Worm (Caenorhabditis elegans): Measurements from ENCODE around the gene W08F4.7.
"Not testable (repeated sequence)": the region's sequence is repeated elsewhere in the genome, so short reads cannot be mapped to it uniquely, and the experiment has no call there.

W08F4.7 gene

DNA sequence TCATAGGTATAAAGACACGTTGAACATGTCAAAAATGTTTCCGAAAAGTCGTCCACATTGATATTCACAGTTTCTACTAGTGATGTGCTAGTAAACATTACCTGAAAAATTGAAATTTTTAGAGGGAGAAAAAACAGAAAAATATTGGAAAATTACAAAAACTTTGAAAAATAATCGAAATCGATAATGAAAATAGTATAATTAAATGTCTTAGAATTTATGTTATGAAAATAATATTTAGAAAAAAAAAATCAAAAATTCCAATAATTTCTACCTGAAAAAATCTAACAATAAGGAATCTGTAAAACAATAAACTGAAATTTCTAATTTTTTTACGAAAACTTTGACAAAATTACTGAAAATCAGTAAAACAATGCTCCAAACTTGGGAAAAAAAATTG is 24.5 kb upstream of the W08F4.7 start, which contains the start of gene nhl-3:
Gene nhl-3, minus strand, starts transcription at position 101 of the 400 bp plus-strand sequence.
- TF ChIP-seq blmp-1 (tag; optimal IDR thresholded peaks at IDR 0.05) (no peak), unc-39 (tag; optimal IDR thresholded peaks at IDR 0.05) (no peak), unc-120 (tag; optimal IDR thresholded peaks at IDR 0.05; ENCODE audit: poor library complexity, severe bottlenecking) (no peak), mls-2 (tag; optimal IDR thresholded peaks at IDR 0.05) (no peak), ceh-39 (tag; optimal IDR thresholded peaks at IDR 0.05) (no peak), sptf-1 (tag; optimal IDR thresholded peaks at IDR 0.05) (no peak), M03D4.4 (tag; optimal IDR thresholded peaks at IDR 0.05) (no peak), ces-1 (GFP tag; optimal IDR thresholded peaks at IDR 0.05) (no peak)

DNA sequence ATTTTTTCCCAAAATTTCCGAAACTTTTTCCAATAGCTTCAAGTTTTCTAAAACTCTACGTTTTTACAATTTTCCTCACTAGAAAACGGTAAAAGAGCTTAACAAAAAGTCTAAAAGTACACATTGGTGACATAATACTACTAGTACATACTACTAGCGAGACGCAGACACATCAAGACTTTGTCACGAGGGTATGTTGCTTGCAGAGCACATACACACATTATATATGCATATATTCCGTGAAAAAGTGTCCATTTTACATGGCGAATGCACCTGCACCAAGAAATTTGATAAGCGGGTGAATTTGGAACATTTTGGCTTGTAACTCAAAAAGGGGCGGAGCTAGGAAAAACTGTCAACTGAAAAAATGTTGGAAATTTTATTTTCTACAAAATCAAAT is 23.8 kb upstream of the W08F4.7 start:
- TF ChIP-seq nhr-12 (tag; optimal IDR thresholded peaks at IDR 0.05) (no peak), bed-3 (GFP tag; optimal IDR thresholded peaks at IDR 0.05) (no peak), ces-1 (GFP tag; optimal IDR thresholded peaks at IDR 0.05) (peak; percentile 32), unc-39 (tag; optimal IDR thresholded peaks at IDR 0.05) (no peak), blmp-1 (tag; optimal IDR thresholded peaks at IDR 0.05) (no peak), drap-1 (GFP tag; optimal IDR thresholded peaks at IDR 0.05) (no peak), M03D4.4 (tag; optimal IDR thresholded peaks at IDR 0.05) (no peak), pha-4 (tag; optimal IDR thresholded peaks at IDR 0.05) (peak; percentile 51), snpc-4 (tag; optimal IDR thresholded peaks at IDR 0.05) (no peak), unc-62 (GFP tag; optimal IDR thresholded peaks at IDR 0.05) (no peak), hlh-1 (tag; optimal IDR thresholded peaks at IDR 0.05) (no peak)

DNA sequence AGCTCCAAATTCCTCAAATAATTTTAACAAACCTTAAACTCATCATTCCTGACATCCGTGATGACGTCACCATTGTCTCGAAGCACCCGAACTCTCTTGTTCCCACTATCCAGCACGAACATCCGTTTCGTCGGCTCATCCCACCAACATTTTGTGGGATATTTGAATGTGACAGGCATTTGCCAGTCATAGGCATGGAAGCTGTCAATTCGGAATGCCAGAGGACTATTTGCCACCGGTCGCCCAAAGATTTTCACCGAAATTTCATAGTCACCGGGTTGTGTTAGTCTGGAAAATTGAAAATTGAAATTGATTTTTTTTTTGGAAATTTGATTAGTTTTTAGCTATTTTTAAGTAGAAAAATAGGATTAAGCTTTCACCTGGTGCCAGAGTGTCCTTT is 19.2 kb upstream of the W08F4.7 start:
- no peak for TF ChIP-seq ztf-11 (tag; optimal IDR thresholded peaks at IDR 0.05)
- no peak for TF ChIP-seq ceh-39 (tag; optimal IDR thresholded peaks at IDR 0.05)
- TF ChIP-seq ceh-83 (GFP tag; optimal IDR thresholded peaks at IDR 0.05), result no peak
- no peak for TF ChIP-seq nhr-2 (tag; optimal IDR thresholded peaks at IDR 0.05)
- no peak for TF ChIP-seq ceh-43 (GFP tag; optimal IDR thresholded peaks at IDR 0.05)
- no peak for TF ChIP-seq nhr-12 (tag; optimal IDR thresholded peaks at IDR 0.05)
- TF ChIP-seq unc-39 (tag; optimal IDR thresholded peaks at IDR 0.05), result no peak
- TF ChIP-seq flh-1 (GFP tag; optimal IDR thresholded peaks at IDR 0.05), result no peak
- no peak for TF ChIP-seq ces-1 (GFP tag; optimal IDR thresholded peaks at IDR 0.05)
- no peak for TF ChIP-seq nhr-76 (tag; optimal IDR thresholded peaks at IDR 0.05)
- TF ChIP-seq tbx-8 (GFP tag; optimal IDR thresholded peaks at IDR 0.05), result no peak

DNA sequence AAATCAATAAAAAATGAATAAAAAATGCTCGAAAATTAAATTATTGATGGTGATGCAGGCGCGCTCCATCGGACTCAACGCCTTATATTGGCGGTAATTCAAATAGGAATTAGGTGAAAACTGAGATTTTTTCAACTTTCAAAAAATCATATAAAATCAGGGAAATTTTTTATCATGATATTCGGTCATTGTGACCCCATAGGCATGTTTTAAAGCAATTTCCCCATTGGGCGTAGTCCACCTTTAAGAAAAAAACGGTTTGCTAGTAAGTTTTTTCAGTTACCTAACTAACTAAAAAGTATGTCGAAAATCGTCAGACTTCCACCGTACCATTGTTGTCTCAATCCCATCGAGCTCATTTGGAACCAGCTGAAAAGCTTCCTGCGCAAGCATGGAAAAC is 15.7 kb upstream of the W08F4.7 start, which contains the start of gene W08F4.1:
Gene W08F4.1, plus strand, starts transcription at position 301 of the 400 bp plus-strand sequence.
- not testable (repeated sequence) for TF ChIP-seq unc-39, lsy-2, nhr-76 (tag; optimal IDR thresholded peaks at IDR 0.05)

DNA sequence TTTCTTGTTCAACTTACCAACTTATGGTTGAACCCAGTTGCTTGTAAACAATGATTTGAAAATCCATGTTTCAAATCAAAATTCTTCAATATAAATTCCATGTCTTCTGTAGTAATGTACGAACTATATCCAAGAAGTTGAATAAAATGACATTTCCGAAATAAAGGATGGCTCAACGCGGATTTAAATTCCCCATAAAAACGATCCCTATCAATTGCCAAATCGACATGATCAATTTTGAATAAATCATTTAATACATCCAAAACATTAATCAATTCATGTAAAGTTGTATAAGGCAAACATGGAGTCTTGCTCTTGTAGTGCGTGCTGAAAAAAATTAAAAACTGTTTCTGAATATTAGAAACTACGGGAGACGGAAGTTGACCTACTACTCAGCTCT is 13.6 kb upstream of the W08F4.7 start, which contains the start of gene W08F4.10:
Gene W08F4.10, minus strand, starts transcription at position 101 of the 400 bp plus-strand sequence.
- no peak for TF ChIP-seq lin-32 (GFP tag; optimal IDR thresholded peaks at IDR 0.05)
- TF ChIP-seq ztf-11 (tag; optimal IDR thresholded peaks at IDR 0.05), result no peak
- no peak for TF ChIP-seq nhr-28 (tag; optimal IDR thresholded peaks at IDR 0.05)
- no peak for TF ChIP-seq blmp-1 (tag; optimal IDR thresholded peaks at IDR 0.05)
- TF ChIP-seq ces-1 (GFP tag; optimal IDR thresholded peaks at IDR 0.05), result no peak
- no peak for TF ChIP-seq mls-2 (tag; optimal IDR thresholded peaks at IDR 0.05)
- TF ChIP-seq bed-3 (GFP tag; optimal IDR thresholded peaks at IDR 0.05), result no peak
- no peak for TF ChIP-seq lin-13 (tag; optimal IDR thresholded peaks at IDR 0.05)
- no peak for TF ChIP-seq snpc-4 (tag; optimal IDR thresholded peaks at IDR 0.05)
- no peak for TF ChIP-seq unc-120 (tag; optimal IDR thresholded peaks at IDR 0.05; ENCODE audit: poor library complexity, severe bottlenecking)
- no peak for TF ChIP-seq sem-2 (GFP tag; optimal IDR thresholded peaks at IDR 0.05)
- TF ChIP-seq elt-1 (tag; optimal IDR thresholded peaks at IDR 0.05; ENCODE audit: borderline replicate concordance, insufficient read depth), result no peak
- TF ChIP-seq nhr-237 (tag; optimal IDR thresholded peaks at IDR 0.05), result no peak
- no peak for TF ChIP-seq ham-2 (GFP tag; optimal IDR thresholded peaks at IDR 0.05)
- TF ChIP-seq tbx-8 (GFP tag; optimal IDR thresholded peaks at IDR 0.05), result no peak
- TF ChIP-seq unc-39 (tag; optimal IDR thresholded peaks at IDR 0.05), result no peak
- TF ChIP-seq sptf-1 (tag; optimal IDR thresholded peaks at IDR 0.05), result no peak
- TF ChIP-seq ceh-39 (tag; optimal IDR thresholded peaks at IDR 0.05), result no peak
- TF ChIP-seq unc-62 (GFP tag; optimal IDR thresholded peaks at IDR 0.05), result no peak
- TF ChIP-seq cnd-1 (tag; optimal IDR thresholded peaks at IDR 0.05), result no peak
